Worm (Caenorhabditis elegans) whole organism, L4/young adult: ENCODE results near the gene jmjd-3.3.

Experiments used
- W03F9.2 ChIP-seq: fragments of 150-350 bp; optimal IDR thresholded peaks from 2 replicates; lab custom pipeline; 2014; ENCODE audit warnings: missing biosample characterization, missing genetic modification characterization
- dao-5 ChIP-seq: sonication (generic microtip); optimal IDR thresholded peaks from 2 replicates; lab custom pipeline; 2016; ENCODE audit warnings: missing genotype, missing genetic modification characterization, moderate library complexity, missing compliant biosample characterization

ce11 chrX:13423340-13423739 lies 12.9 kb upstream of the jmjd-3.3 start, which contains the start of gene fkh-3:
- no peak for TF ChIP-seq dao-5
- TF ChIP-seq W03F9.2: no peak
